Worm (Caenorhabditis elegans) whole organism, early embryonic: ENCODE data around the gene brc-1.
"Not testable (repeated sequence)": the region's sequence is repeated elsewhere in the genome, so short reads cannot be mapped to it uniquely, and the experiment has no call there.

ENCODE experiments used
- B0310.2 ChIP-seq: sonication (generic microtip); optimal IDR thresholded peaks from 2 replicates; lab custom pipeline; 2016; ENCODE audit warnings: mild to moderate bottlenecking, missing genetic modification characterization, missing compliant biosample characterization
- F13C5.2 ChIP-seq: sonication (generic microtip); optimal IDR thresholded peaks from 2 replicates; lab custom pipeline; 2017; ENCODE audit warnings: mild to moderate bottlenecking, missing genetic modification characterization, inconsistent platforms, missing compliant biosample characterization
- aly-1 ChIP-seq: sonication (generic microtip); optimal IDR thresholded peaks from 2 replicates; lab custom pipeline; 2016; ENCODE audit warnings: missing genetic modification characterization, missing compliant biosample characterization
- ama-1 ChIP-seq: fragments of 150-350 bp; optimal IDR thresholded peaks from 2 replicates; lab custom pipeline; 2014
- ceh-13 ChIP-seq: fragments of 200-800 bp; sonication (Bioruptor generic); optimal IDR thresholded peaks from 2 replicates; lab custom pipeline; 2018; ENCODE audit warnings: mild to moderate bottlenecking, missing genetic modification characterization, missing compliant biosample characterization
- ceh-36 ChIP-seq: sonication (generic microtip); optimal IDR thresholded peaks from 2 replicates; lab custom pipeline; 2016; ENCODE audit warnings: missing genetic modification characterization, inconsistent platforms, missing compliant biosample characterization
- ets-7 ChIP-seq: sonication (generic microtip); optimal IDR thresholded peaks from 2 replicates; lab custom pipeline; 2016; ENCODE audit warnings: missing genotype, missing genetic modification characterization, missing compliant biosample characterization
- flt-1 ChIP-seq: fragments of 200-800 bp; sonication (Bioruptor generic); IDR thresholded peaks from 2 replicates; pipeline ENCODE4 v1.3.6; 2022; ENCODE audit warnings: missing genetic modification characterization, missing compliant biosample characterization
- hmbx-1 ChIP-seq: sonication (generic microtip); optimal IDR thresholded peaks from 2 replicates; lab custom pipeline; 2016; ENCODE audit warnings: mild to moderate bottlenecking, missing genetic modification characterization, missing compliant biosample characterization
- hmg-4 ChIP-seq: fragments of 200-800 bp; sonication (Bioruptor generic); optimal IDR thresholded peaks from 2 replicates; lab custom pipeline; 2018; ENCODE audit warnings: mild to moderate bottlenecking, missing genetic modification characterization, missing compliant biosample characterization
- hnd-1 ChIP-seq: sonication (generic microtip); optimal IDR thresholded peaks from 2 replicates; lab custom pipeline; 2016; ENCODE audit warnings: missing genetic modification characterization, missing compliant biosample characterization
- pes-1 ChIP-seq: fragments of 200-800 bp; sonication (Bioruptor generic); IDR thresholded peaks from 2 replicates; pipeline ENCODE4 v1.3.6; 2022; ENCODE audit warnings: missing genetic modification reagents, missing genetic modification characterization, missing compliant biosample characterization
- scrt-1 ChIP-seq: fragments of 200-800 bp; sonication (Bioruptor generic); IDR thresholded peaks from 2 replicates; pipeline ENCODE4 v1.3.6; 2022; ENCODE audit warnings: missing genetic modification characterization, missing compliant biosample characterization
- sea-1 ChIP-seq: fragments of 200-800 bp; sonication (Bioruptor generic); conservative IDR thresholded peaks from 2 replicates; pipeline ENCODE4 v1.3.6; 2022; ENCODE audit warnings: missing genetic modification characterization, missing compliant biosample characterization
- tbx-11 ChIP-seq: fragments of 200-800 bp; sonication (Bioruptor generic); IDR thresholded peaks from 2 replicates; pipeline ENCODE4 v1.3.6; 2022; ENCODE audit warnings: missing genetic modification characterization, missing compliant biosample characterization
- tbx-37 ChIP-seq: fragments of 200-800 bp; sonication (Bioruptor generic); conservative IDR thresholded peaks from 2 replicates; pipeline ENCODE4 v1.3.6; 2022; ENCODE audit warnings: missing genetic modification reagents, missing genetic modification characterization, missing compliant biosample characterization
- tra-4 ChIP-seq: sonication (generic microtip); optimal IDR thresholded peaks from 2 replicates; lab custom pipeline; 2017; ENCODE audit warnings: missing genetic modification characterization, missing compliant biosample characterization

brc-1 gene

ce11 chrIII:3840279-3840678 is 22.5 kb downstream of the brc-1 start, which contains the start of gene C36A4.11:
TSS of gene C36A4.11 (plus strand) at chrIII:3840579.
- not testable (repeated sequence) for TF ChIP-seq F13C5.2; ceh-13 (GFP tag; lab: Kevin White, UChicago); tra-4 (tag; lab: Kevin White, UChicago)

DNA sequence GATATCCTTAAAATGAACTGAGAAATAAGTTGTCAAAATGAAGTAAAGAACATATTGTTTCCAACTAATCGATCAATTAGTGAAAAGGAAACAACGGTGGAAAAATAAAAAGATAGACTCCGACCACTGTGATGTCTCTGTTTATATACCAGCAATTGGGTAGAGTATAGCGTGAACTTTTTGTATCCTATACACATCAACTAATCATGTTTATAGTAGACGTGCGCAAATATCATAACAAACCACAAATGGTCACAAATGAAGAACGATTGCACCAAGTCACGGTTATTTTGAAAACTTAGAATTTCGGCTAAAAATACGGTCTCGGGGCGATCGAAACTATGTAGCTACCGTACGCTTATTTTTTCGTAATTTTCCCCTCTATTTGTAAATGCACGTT is 23.1 kb downstream of the brc-1 start, which contains the start of gene cyp-25A3:
Gene cyp-25A3, minus strand, starts transcription at position 101 of the 400 bp plus-strand sequence.
- no peak for TF ChIP-seq tra-4 (tag; lab: Kevin White, UChicago)
- no peak for TF ChIP-seq tbx-11 (GFP tag; lab: Robert Waterston, UW)
- TF ChIP-seq hmbx-1 (tag; lab: Kevin White, UChicago) = no peak

DNA sequence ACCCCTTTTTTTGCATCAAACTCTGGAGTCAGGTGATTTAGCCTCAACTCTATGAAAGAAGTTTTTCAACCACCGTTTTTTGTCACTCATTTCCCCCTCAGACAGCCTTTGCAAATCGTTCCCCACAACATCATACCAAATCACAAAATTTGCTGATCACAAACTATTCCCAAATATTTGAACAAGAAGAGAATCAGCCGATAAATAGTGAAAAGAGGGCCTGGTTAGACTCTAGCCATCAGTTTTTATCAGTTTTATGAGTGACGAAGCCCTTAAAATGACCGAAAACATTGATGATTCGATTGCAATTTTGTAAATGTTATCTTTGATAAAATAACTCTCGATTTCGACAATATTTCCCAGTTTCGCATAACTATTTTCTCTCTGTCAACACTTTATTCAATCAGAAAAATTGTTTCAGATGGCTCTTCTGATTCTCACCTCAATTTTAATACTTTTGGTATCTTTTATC is 27.9 kb downstream of the brc-1 start, which contains the start of gene cyp-25A2:
Gene cyp-25A2, plus strand, starts transcription at position 422 of the 472 bp plus-strand sequence.
- TF ChIP-seq aly-1 (tag; lab: Kevin White, UChicago) = no peak
- TF ChIP-seq ama-1 (lab: Kevin White, UChicago) = no peak
- no peak for TF ChIP-seq ceh-13 (GFP tag; lab: Kevin White, UChicago)
- no peak for TF ChIP-seq tra-4 (tag; lab: Kevin White, UChicago)
- no peak for TF ChIP-seq ceh-36 (tag; lab: Kevin White, UChicago)
- TF ChIP-seq sea-1 (GFP tag; lab: Robert Waterston, UW) = no peak
- no peak for TF ChIP-seq F13C5.2
- no peak for TF ChIP-seq hmg-4 (GFP tag; lab: Kevin White, UChicago)
- TF ChIP-seq scrt-1 (GFP tag; lab: Robert Waterston, UW) = no peak
- no peak for TF ChIP-seq tbx-37 (GFP tag; lab: Robert Waterston, UW)
- no peak for TF ChIP-seq ets-7 (tag; lab: Kevin White, UChicago)
- TF ChIP-seq hmbx-1 (tag; lab: Kevin White, UChicago) = no peak
- no peak for TF ChIP-seq hnd-1 (tag; lab: Kevin White, UChicago)
- no peak for TF ChIP-seq pes-1 (GFP tag; lab: Robert Waterston, UW)
- TF ChIP-seq B0310.2 (tag; lab: Kevin White, UChicago) = no peak
- no peak for TF ChIP-seq tbx-11 (GFP tag; lab: Robert Waterston, UW)
- TF ChIP-seq flt-1 (GFP tag; lab: Robert Waterston, UW) = no peak

ce11 chrIII:3832291-3832690 is 30.5 kb downstream of the brc-1 start, which contains the start of gene cyp-25A1:
TSS of gene cyp-25A1 (plus strand) at chrIII:3832591.
- no peak for TF ChIP-seq flt-1 (GFP tag; lab: Robert Waterston, UW)
- no peak for TF ChIP-seq ets-7 (tag; lab: Kevin White, UChicago)
- no peak for TF ChIP-seq B0310.2 (tag; lab: Kevin White, UChicago)

- TF ChIP-seq tbx-11 (GFP tag; lab: Robert Waterston, UW) = no peak
- TF ChIP-seq sea-1 (GFP tag; lab: Robert Waterston, UW) = no peak
- no peak for TF ChIP-seq hmg-4 (GFP tag; lab: Kevin White, UChicago)
- no peak for TF ChIP-seq scrt-1 (GFP tag; lab: Robert Waterston, UW)
- no peak for TF ChIP-seq ceh-13 (GFP tag; lab: Kevin White, UChicago)
- no peak for TF ChIP-seq ceh-36 (tag; lab: Kevin White, UChicago)
- no peak for TF ChIP-seq flt-1 (GFP tag; lab: Robert Waterston, UW)
- TF ChIP-seq ama-1 (lab: Kevin White, UChicago) = no peak
- no peak for TF ChIP-seq aly-1 (tag; lab: Kevin White, UChicago)
- no peak for TF ChIP-seq tbx-37 (GFP tag; lab: Robert Waterston, UW)
- no peak for TF ChIP-seq F13C5.2
- TF ChIP-seq ets-7 (tag; lab: Kevin White, UChicago) = no peak
- TF ChIP-seq pes-1 (GFP tag; lab: Robert Waterston, UW) = no peak
- no peak for TF ChIP-seq tra-4 (tag; lab: Kevin White, UChicago)
- TF ChIP-seq B0310.2 (tag; lab: Kevin White, UChicago) = no peak
- TF ChIP-seq hnd-1 (tag; lab: Kevin White, UChicago) = no peak
- TF ChIP-seq hmbx-1 (tag; lab: Kevin White, UChicago) = no peak
These were observed 31.0 kb downstream of the brc-1 start for ce11 chrIII:3831798-3832197.

ce11 chrIII:3831381-3831780 is 31.4 kb downstream of the brc-1 start, which contains the start of gene C36A4.10:
TSS of gene C36A4.10 (minus strand) at chrIII:3831481.
- no peak for TF ChIP-seq B0310.2 (tag; lab: Kevin White, UChicago)
- TF ChIP-seq ceh-13 (GFP tag; lab: Kevin White, UChicago) = no peak
- TF ChIP-seq ceh-36 (tag; lab: Kevin White, UChicago) = no peak
- TF ChIP-seq F13C5.2 = no peak
- no peak for TF ChIP-seq tra-4 (tag; lab: Kevin White, UChicago)
- no peak for TF ChIP-seq pes-1 (GFP tag; lab: Robert Waterston, UW)
- TF ChIP-seq scrt-1 (GFP tag; lab: Robert Waterston, UW) = no peak
- TF ChIP-seq ets-7 (tag; lab: Kevin White, UChicago) = no peak
- no peak for TF ChIP-seq flt-1 (GFP tag; lab: Robert Waterston, UW)
- TF ChIP-seq tbx-37 (GFP tag; lab: Robert Waterston, UW) = no peak
- no peak for TF ChIP-seq sea-1 (GFP tag; lab: Robert Waterston, UW)
- no peak for TF ChIP-seq hmg-4 (GFP tag; lab: Kevin White, UChicago)
- no peak for TF ChIP-seq hnd-1 (tag; lab: Kevin White, UChicago)
- no peak for TF ChIP-seq tbx-11 (GFP tag; lab: Robert Waterston, UW)
- TF ChIP-seq ama-1 (lab: Kevin White, UChicago) = no peak
- no peak for TF ChIP-seq hmbx-1 (tag; lab: Kevin White, UChicago)

DNA sequence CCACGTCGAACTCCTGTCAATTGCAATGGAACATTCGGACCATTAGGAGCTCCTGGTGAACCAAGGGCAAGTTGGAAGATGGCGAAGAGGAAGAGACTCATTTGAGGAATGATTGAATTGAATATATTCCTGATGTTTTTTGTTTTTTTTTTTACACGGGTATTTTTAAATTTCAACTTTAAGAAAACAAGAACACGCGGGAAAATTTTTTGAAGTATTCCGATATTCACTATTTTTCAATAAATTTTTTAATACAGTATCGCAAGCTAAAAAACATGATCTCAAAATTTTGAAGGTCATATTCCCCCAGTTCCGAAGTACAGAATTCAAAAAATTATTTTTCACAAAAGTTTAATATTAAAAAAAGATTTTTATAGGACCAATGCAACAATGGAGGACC is 33.7 kb downstream of the brc-1 start, which contains the start of gene cnnm-5:
Gene cnnm-5, minus strand, starts transcription at position 101 of the 400 bp plus-strand sequence.
- no peak for TF ChIP-seq tbx-11 (GFP tag; lab: Robert Waterston, UW)
